Fruit fly (Drosophila melanogaster) whole organism, prepupa: ENCODE measurements around the gene Dus2.
A peak's percentile ranks its signal among the peaks of the same experiment; 100 is the strongest.

Experiments used
- Blimp-1 ChIP-seq: fragments of 200-800 bp; sonication (Bioruptor generic); optimal IDR thresholded peaks from 3 replicates; lab custom pipeline; 2017; ENCODE audit warnings: missing biosample characterization, missing genetic modification characterization, mild to moderate bottlenecking, moderate library complexity, missing genetic modification reagents
- CG10669 ChIP-seq: fragments of 200-800 bp; sonication (Bioruptor generic); optimal IDR thresholded peaks from 3 replicates; lab custom pipeline; 2018; ENCODE audit warnings: missing biosample characterization, mild to moderate bottlenecking, missing genetic modification characterization, moderate library complexity
- CG11762 ChIP-seq: fragments of 200-800 bp; sonication (Bioruptor generic); optimal IDR thresholded peaks from 3 replicates; lab custom pipeline; 2016; ENCODE audit warnings: missing biosample characterization, missing genetic modification characterization; ENCODE audit not compliant: insufficient read depth
- CG11902 ChIP-seq: fragments of 200-800 bp; sonication (Bioruptor generic); optimal IDR thresholded peaks from 3 replicates; lab custom pipeline; 2016; ENCODE audit warnings: missing biosample characterization, missing genetic modification characterization
- CG34406 ChIP-seq: fragments of 200-800 bp; sonication (Bioruptor generic); optimal IDR thresholded peaks from 3 replicates; lab custom pipeline; 2016; ENCODE audit warnings: missing biosample characterization, missing genetic modification characterization
- CG3919 ChIP-seq: fragments of 200-800 bp; sonication (Bioruptor generic); optimal IDR thresholded peaks from 3 replicates; lab custom pipeline; 2016; ENCODE audit warnings: missing biosample characterization, missing genetic modification characterization
- CG6792 ChIP-seq: fragments of 200-800 bp; sonication (Bioruptor generic); optimal IDR thresholded peaks from 3 replicates; lab custom pipeline; 2016; ENCODE audit warnings: missing biosample characterization, missing genetic modification characterization
- CG6808 ChIP-seq: fragments of 200-800 bp; sonication (Bioruptor generic); optimal IDR thresholded peaks from 3 replicates; lab custom pipeline; 2017; ENCODE audit warnings: missing biosample characterization, missing genetic modification characterization, mild to moderate bottlenecking, moderate library complexity, missing genetic modification reagents
- CG9139 ChIP-seq: fragments of 200-800 bp; sonication (Bioruptor generic); optimal IDR thresholded peaks from 3 replicates; lab custom pipeline; 2017; ENCODE audit warnings: missing biosample characterization, mild to moderate bottlenecking, missing genetic modification characterization
- Eip78C ChIP-seq: fragments of 200-800 bp; sonication (Bioruptor generic); peaks from one replicate; lab custom pipeline; 2016; ENCODE audit warnings: missing biosample characterization, missing genetic modification characterization
- Ets96B ChIP-seq: fragments of 200-800 bp; optimal IDR thresholded peaks from 2 replicates; lab custom pipeline; 2019; ENCODE audit warnings: missing biosample characterization, mild to moderate bottlenecking, missing genetic modification characterization, moderate library complexity
- Hr39 ChIP-seq: fragments of 200-800 bp; sonication (Bioruptor generic); optimal IDR thresholded peaks from 2 replicates; lab custom pipeline; 2016; ENCODE audit warnings: missing biosample characterization, missing genetic modification characterization
- Sox102F ChIP-seq: fragments of 200-800 bp; sonication (Bioruptor generic); optimal IDR thresholded peaks from 2 replicates; lab custom pipeline; 2016; ENCODE audit warnings: missing biosample characterization, mild to moderate bottlenecking, missing genetic modification characterization
- lz ChIP-seq: fragments of 200-800 bp; sonication (Bioruptor generic); optimal IDR thresholded peaks from 3 replicates; lab custom pipeline; 2016; ENCODE audit warnings: missing biosample characterization, missing genetic modification characterization

DNA sequence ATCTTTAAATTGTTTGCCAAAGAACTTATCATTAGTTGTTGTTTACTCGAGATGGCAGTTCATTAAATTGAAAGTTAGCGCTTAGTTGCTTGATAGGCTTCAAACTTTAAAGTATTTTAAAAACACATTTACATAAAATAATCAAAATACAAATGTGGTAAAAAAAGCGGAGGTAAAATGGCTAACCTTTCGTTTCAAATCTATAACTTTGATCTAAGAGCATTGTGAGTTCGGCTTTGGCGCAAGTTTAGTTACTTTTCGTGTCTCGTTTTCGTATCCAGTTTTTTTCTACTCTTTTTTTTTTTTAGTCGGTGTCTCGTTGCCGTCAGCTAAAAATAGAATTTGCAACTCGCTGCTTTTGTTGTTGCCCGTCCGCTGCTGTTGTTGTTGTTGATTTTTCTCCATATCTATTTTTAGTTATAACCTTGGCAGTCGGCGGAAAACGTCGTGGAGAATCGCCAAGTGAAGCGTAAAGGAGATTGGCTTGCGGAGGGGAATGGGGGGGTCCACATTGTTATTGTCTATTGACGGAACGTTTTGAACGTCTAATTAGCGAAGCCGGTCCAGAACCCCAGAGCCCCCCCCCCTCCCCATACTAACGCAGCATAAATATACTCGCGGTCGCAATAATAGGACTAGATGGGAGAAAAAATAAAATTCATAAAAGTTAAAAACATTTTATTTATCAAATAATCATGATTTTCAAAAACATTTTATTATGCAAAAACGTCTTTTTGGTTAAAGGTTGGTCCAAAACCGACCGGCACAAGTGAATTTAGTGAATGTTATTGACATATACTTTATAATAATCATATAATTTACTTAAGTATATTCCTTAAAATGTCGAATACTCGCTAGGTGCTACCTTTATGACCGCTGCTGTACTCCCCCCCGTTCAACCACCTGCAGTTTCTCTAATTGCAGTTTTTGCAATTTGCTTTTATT, 23.0 kb upstream of the Dus2 start:
- TF ChIP-seq CG3919 (GFP tag; lab: Kevin White, UChicago) (peak; percentile 61), Ets96B (tag; lab: Kevin White, UChicago) (peak; percentile 75), CG34406 (peak; percentile 46), Hr39 (GFP tag; lab: Kevin White, UChicago) (no peak), CG10669 (peak; percentile 66), CG6792 (GFP tag; lab: Kevin White, UChicago) (peak; percentile 13), Eip78C (GFP tag; lab: Kevin White, UChicago) (peak; percentile 86), Sox102F (GFP tag; lab: Kevin White, UChicago) (no peak), CG11762 (GFP tag; lab: Kevin White, UChicago) (peak; percentile 45), lz (peak; percentile 2), CG11902 (no peak), Blimp-1 (GFP tag; lab: Kevin White, UChicago) (no peak), CG9139 (GFP tag; lab: Kevin White, UChicago) (peak; percentile 21), CG6808 (GFP tag; lab: Kevin White, UChicago) (peak; percentile 71)
